Fruit fly (Drosophila melanogaster): ENCODE data around the gene Gr10b.

Gene Gr10b

DNA sequence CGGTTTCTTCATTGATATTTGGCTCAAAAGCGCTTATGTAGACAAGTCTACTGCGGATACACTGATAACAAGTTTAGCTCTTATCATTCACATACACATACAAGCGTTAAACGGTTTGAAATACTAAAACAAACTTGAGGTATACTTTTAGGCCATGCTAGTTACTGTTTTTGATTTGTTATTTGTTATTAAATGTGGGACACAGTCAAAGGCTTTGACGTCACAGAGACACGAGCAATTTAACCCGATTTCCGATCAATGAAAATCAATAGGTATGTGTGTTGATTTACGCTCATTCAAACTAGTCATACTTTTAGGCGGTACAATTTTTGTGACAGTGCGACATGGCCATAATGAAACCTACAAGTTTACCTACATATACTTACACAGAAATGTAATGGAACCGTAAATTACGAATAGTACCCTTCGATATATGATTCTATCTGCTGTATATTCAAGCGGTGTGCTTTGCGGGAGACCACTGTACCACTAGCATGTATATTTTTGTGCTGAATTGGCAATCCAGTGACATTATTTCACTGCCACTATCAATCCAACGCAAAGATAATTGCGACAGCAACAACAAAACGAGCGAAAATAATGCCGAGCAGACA, 33.9 kb upstream of the Gr10b start (continued):
- TF ChIP-seq CG34422 (GFP tag; IDR thresholded peaks at IDR 0.05) (peak; percentile 87), Xrp1 (GFP tag; IDR thresholded peaks at IDR 0.05) (peak; percentile 61), CG11695 (GFP tag; IDR thresholded peaks at IDR 0.05) (peak; percentile 73; the same call in 2 of the 3 replicates), danr (GFP tag; IDR thresholded peaks at IDR 0.05) (peak; percentile 51), grau (tag; optimal IDR thresholded peaks at IDR 0.05) (peak; percentile 96), Hr3 (GFP tag; optimal IDR thresholded peaks at IDR 0.05) (peak; percentile 41), kah (GFP tag; optimal IDR thresholded peaks at IDR 0.05) (no peak), Six4 (GFP tag; optimal IDR thresholded peaks at IDR 0.05) (peak; percentile 43), NC2α (GFP tag; optimal IDR thresholded peaks at IDR 0.05) (peak; percentile 33), nerfin-2 (GFP tag; IDR thresholded peaks at IDR 0.05; ENCODE audit: partially characterized antibody) (no peak), CG14014 (GFP tag; IDR thresholded peaks at IDR 0.05) (peak; percentile 85), gsb-n (tag; optimal IDR thresholded peaks at IDR 0.05) (no peak), CG17385 (GFP tag; optimal IDR thresholded peaks at IDR 0.05) (peak; percentile 50), CG12104 (GFP tag; optimal IDR thresholded peaks at IDR 0.05) (peak; percentile 35), CG1529 (GFP tag; optimal IDR thresholded peaks at IDR 0.05) (no peak), CG3995 (GFP tag; optimal IDR thresholded peaks at IDR 0.05) (peak; percentile 89), CG9932 (GFP tag; IDR thresholded peaks at IDR 0.05) (peak; percentile 95), gro (GFP tag; optimal IDR thresholded peaks at IDR 0.05) (peak; percentile 92), CG15269 (tag; optimal IDR thresholded peaks at IDR 0.05) (peak; percentile 85), jigr1 (GFP tag; IDR thresholded peaks at IDR 0.05) (0 out of 3 replicates have a peak, but pooled peaks have one; percentile 18), chinmo (GFP tag; IDR thresholded peaks at IDR 0.05; ENCODE audit: partially characterized antibody) (0 out of 4 replicates have a peak, but pooled peaks have one; percentile 57), mirr (GFP tag; optimal IDR thresholded peaks at IDR 0.05) (peak; percentile 85), vfl (GFP tag; optimal IDR thresholded peaks at IDR 0.05) (peak; percentile 54), CG10959 (GFP tag; IDR thresholded peaks at IDR 0.05) (peak; percentile 57; the same call in 1 of the 2 replicates), peb (GFP tag; IDR thresholded peaks at IDR 0.05) (0 out of 2 replicates have a peak, but pooled peaks have one; percentile 21), insv (GFP tag; optimal IDR thresholded peaks at IDR 0.05) (no peak), CG11398 (GFP tag; optimal IDR thresholded peaks at IDR 0.05) (peak; percentile 44), CG2678 (tag; optimal IDR thresholded peaks at IDR 0.05) (peak; percentile 87), Fer3 (tag; optimal IDR thresholded peaks at IDR 0.05) (peak; percentile 91), Dp (GFP tag; optimal IDR thresholded peaks at IDR 0.05) (no peak), CG14667 (GFP tag; IDR thresholded peaks at IDR 0.05) (peak; percentile 72), Fer2 (tag; optimal IDR thresholded peaks at IDR 0.05) (peak; percentile 69), CG10321 (GFP tag; IDR thresholded peaks at IDR 0.05) (0 out of 2 replicates have a peak, but pooled peaks have one; percentile 27), CG7745 (tag; optimal IDR thresholded peaks at IDR 0.05) (no peak), CG6813 (GFP tag; optimal IDR thresholded peaks at IDR 0.05) (peak; percentile 55), Lhr (GFP tag; optimal IDR thresholded peaks at IDR 0.05) (no peak), CG3726 (GFP tag; IDR thresholded peaks at IDR 0.05) (peak; percentile 59; the same call in 1 of the 3 replicates), Chrac-16 (GFP tag; optimal IDR thresholded peaks at IDR 0.05) (peak; percentile 72), az2 (GFP tag; optimal IDR thresholded peaks at IDR 0.05) (peak; percentile 57), CG10147 (GFP tag; optimal IDR thresholded peaks at IDR 0.05) (peak; percentile 69), dmrt99B (tag; optimal IDR thresholded peaks at IDR 0.05) (peak; percentile 68), sc (optimal IDR thresholded peaks at IDR 0.05) (no peak), sc (GFP tag; optimal IDR thresholded peaks at IDR 0.05) (no peak), CG6272 (GFP tag; IDR thresholded peaks at IDR 0.05) (peak; percentile 46; the same call in 1 of the 2 replicates), Adf1 (GFP tag; IDR thresholded peaks at IDR 0.05) (peak; percentile 57), CG14965 (GFP tag; optimal IDR thresholded peaks at IDR 0.05; ENCODE audit: borderline replicate concordance) (no peak), CG12155 (GFP tag; optimal IDR thresholded peaks at IDR 0.05) (peak; percentile 85), CG8478 (optimal IDR thresholded peaks at IDR 0.05) (no peak), mld (GFP tag; IDR thresholded peaks at IDR 0.05; ENCODE audit: partially characterized antibody) (no peak), CG17328 (GFP tag; IDR thresholded peaks at IDR 0.05) (peak; percentile 57)
